Worm (Caenorhabditis elegans): ENCODE data around the gene nhr-22.

Gene nhr-22

DNA sequence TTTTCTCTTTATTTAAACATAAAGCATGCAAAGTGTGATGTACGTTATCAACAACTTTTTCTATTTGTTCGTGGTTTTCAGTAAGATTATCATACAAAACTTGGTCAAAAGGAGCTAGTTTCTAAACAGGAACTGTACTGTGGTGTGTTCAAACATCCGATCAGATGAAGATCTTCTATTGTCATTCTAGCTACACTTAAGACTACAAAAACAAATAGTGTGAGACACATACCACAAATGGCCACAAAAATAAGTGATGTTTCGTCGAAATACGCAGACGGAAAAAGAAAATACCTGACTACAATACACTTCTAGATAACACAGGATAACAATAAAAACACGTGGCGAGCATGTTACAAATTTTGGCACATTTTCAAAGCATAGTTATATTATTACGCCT, 936 bp downstream of the nhr-22 start (continued):
- no peak for TF ChIP-seq tag-97 (GFP tag; IDR thresholded peaks at IDR 0.05)
- TF ChIP-seq nhr-48 (tag; optimal IDR thresholded peaks at IDR 0.05), result no peak
- no peak for TF ChIP-seq gei-8 (GFP tag; optimal IDR thresholded peaks at IDR 0.05)
- TF ChIP-seq hlh-11 (tag; optimal IDR thresholded peaks at IDR 0.05), result peak; percentile 49
- TF ChIP-seq mdl-1 (tag; optimal IDR thresholded peaks at IDR 0.05), result peak in 1 of 2 experiments; percentile 25
- TF ChIP-seq hlh-30 (tag; optimal IDR thresholded peaks at IDR 0.05; ENCODE audit: insufficient read depth), result peak; percentile 24
- no peak for TF ChIP-seq ces-1 (GFP tag; optimal IDR thresholded peaks at IDR 0.05)
- TF ChIP-seq nhr-28 (tag; optimal IDR thresholded peaks at IDR 0.05), result peak; percentile 100
- TF ChIP-seq saeg-2 (GFP tag; IDR thresholded peaks at IDR 0.05), result no peak
- no peak for TF ChIP-seq nhr-41 (GFP tag; IDR thresholded peaks at IDR 0.05)

DNA sequence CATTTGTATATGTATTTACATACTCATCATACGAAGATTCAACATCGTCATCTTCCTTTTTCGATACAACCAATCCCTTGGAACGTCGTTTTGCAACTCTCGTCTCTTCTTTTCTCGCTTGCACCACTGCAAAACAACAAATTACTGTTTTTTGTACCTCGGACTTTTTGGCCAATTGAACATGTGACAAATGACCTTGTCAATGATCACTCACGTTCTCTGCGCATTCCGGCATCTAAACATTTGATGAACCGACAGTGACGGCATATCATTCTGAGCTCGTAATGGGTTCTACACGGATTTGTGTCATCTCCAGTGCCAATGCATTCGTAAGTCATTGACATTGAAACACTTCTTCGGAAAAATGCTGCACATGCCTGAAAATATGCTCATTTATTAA, 1.4 kb downstream of the nhr-22 start:
- TF ChIP-seq nhr-42 (GFP tag; IDR thresholded peaks at IDR 0.05), result no peak
- no peak for TF ChIP-seq Y75B8A.6 (GFP tag; IDR thresholded peaks at IDR 0.05)
- no peak for TF ChIP-seq unc-130 (GFP tag; optimal IDR thresholded peaks at IDR 0.05)
- TF ChIP-seq mdl-1 (tag; optimal IDR thresholded peaks at IDR 0.05), result peak in 1 of 2 experiments; percentile 10
- TF ChIP-seq sdz-12 (GFP tag; optimal IDR thresholded peaks at IDR 0.05), result no peak
- no peak for TF ChIP-seq zag-1 (tag; optimal IDR thresholded peaks at IDR 0.05)
- no peak for TF ChIP-seq zfp-2 (tag; optimal IDR thresholded peaks at IDR 0.05)
- no peak for TF ChIP-seq zip-2 (tag; optimal IDR thresholded peaks at IDR 0.05)
- TF ChIP-seq daf-19 (GFP tag; conservative IDR thresholded peaks at IDR 0.05), result no peak
- peak in 1 of 2 experiments; percentile 99 for TF ChIP-seq unc-62 (GFP tag; optimal IDR thresholded peaks at IDR 0.05 in 1 of 2)
- no peak for TF ChIP-seq unc-62 (tag; optimal IDR thresholded peaks at IDR 0.05)
- 0 out of 2 replicates have a peak, but pooled peaks have one; percentile 54 for TF ChIP-seq zfp-3 (GFP tag; conservative IDR thresholded peaks at IDR 0.05)
- no peak for TF ChIP-seq F26F4.8 (GFP tag; conservative IDR thresholded peaks at IDR 0.05)
- TF ChIP-seq ctbp-1 (GFP tag; IDR thresholded peaks at IDR 0.05), result no peak
- TF ChIP-seq hlh-30 (tag; optimal IDR thresholded peaks at IDR 0.05; ENCODE audit: insufficient read depth), result peak; percentile 57
- TF ChIP-seq nhr-10 (tag; optimal IDR thresholded peaks at IDR 0.05), result no peak
- no peak for TF ChIP-seq F10B5.3 (tag; optimal IDR thresholded peaks at IDR 0.05)
- TF ChIP-seq ztf-7 (tag; optimal IDR thresholded peaks at IDR 0.05), result no peak
- TF ChIP-seq nhr-25 (tag; optimal IDR thresholded peaks at IDR 0.05; ENCODE audit: borderline replicate concordance, insufficient read depth), result peak; percentile 41
- no peak for TF ChIP-seq Y105C5A.15 (GFP tag; IDR thresholded peaks at IDR 0.05)
- TF ChIP-seq zip-11 (GFP tag; IDR thresholded peaks at IDR 0.05), result no peak
- no peak for TF ChIP-seq nhr-76 (tag; optimal IDR thresholded peaks at IDR 0.05)
- no peak for TF ChIP-seq ceh-20 (GFP tag; IDR thresholded peaks at IDR 0.05)
- no peak for TF ChIP-seq nhr-11 (tag; optimal IDR thresholded peaks at IDR 0.05)
- no peak for TF ChIP-seq dmd-8 (GFP tag; IDR thresholded peaks at IDR 0.05)
- no peak for TF ChIP-seq T26A8.4 (GFP tag; IDR thresholded peaks at IDR 0.05)
- TF ChIP-seq mdt-29 (GFP tag; IDR thresholded peaks at IDR 0.05), result no peak
- no peak for TF ChIP-seq spr-3 (GFP tag; optimal IDR thresholded peaks at IDR 0.05)
- TF ChIP-seq mxl-3 (GFP tag; optimal IDR thresholded peaks at IDR 0.05), result no peak
- TF ChIP-seq nhr-28 (tag; optimal IDR thresholded peaks at IDR 0.05), result peak; percentile 39
- TF ChIP-seq spr-1 (tag; optimal IDR thresholded peaks at IDR 0.05), result no peak
- no peak for TF ChIP-seq ztf-11 (tag; optimal IDR thresholded peaks at IDR 0.05)
- no peak for TF ChIP-seq egl-43 (GFP tag; IDR thresholded peaks at IDR 0.05)

DNA sequence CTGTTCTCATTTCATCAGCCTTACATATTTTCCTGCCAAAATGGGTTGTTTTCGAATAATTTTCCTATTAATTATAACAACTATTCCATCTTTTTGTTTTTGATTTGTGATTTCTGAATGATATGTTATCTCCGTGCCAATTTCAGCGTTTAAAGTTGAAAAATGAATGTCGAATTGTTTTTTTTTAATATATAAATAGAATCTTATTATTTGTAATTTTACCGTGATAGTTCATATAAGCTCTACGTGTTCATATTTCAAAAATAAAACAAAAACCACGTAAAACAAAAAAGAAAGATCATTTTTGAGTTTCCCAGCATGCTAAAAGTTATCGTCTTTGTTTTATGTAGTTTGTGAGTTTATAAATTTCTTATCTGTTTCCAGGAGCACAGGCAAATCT, 5.9 kb downstream of the nhr-22 start, which contains the start of gene K06A1.2:
K06A1.2 (plus strand) TSS at position 301 of the 400 bp plus-strand sequence.
- TF ChIP-seq lin-29 (GFP tag; IDR thresholded peaks at IDR 0.05), result no peak
- no peak for TF ChIP-seq ceh-32 (tag; optimal IDR thresholded peaks at IDR 0.05; ENCODE audit: poor library complexity)
- no peak for TF ChIP-seq zfp-2 (tag; optimal IDR thresholded peaks at IDR 0.05)
- TF ChIP-seq daf-16 (GFP tag; optimal IDR thresholded peaks at IDR 0.05), result no peak
- TF ChIP-seq daf-16 (tag; optimal IDR thresholded peaks at IDR 0.05), result no peak
- no peak for TF ChIP-seq zip-2 (tag; optimal IDR thresholded peaks at IDR 0.05)
- TF ChIP-seq hmg-1.1 (GFP tag; IDR thresholded peaks at IDR 0.05), result no peak
- TF ChIP-seq lsy-2 (tag; optimal IDR thresholded peaks at IDR 0.05), result no peak
- no peak for TF ChIP-seq skn-1 (tag; optimal IDR thresholded peaks at IDR 0.05)
- TF ChIP-seq dmd-9 (GFP tag; IDR thresholded peaks at IDR 0.05), result no peak
- TF ChIP-seq nhr-41 (GFP tag; IDR thresholded peaks at IDR 0.05), result no peak
- no peak for TF ChIP-seq lin-13 (GFP tag; optimal IDR thresholded peaks at IDR 0.05)
- no peak for TF ChIP-seq ceh-82 (tag; optimal IDR thresholded peaks at IDR 0.05)
- no peak for TF ChIP-seq ctbp-1 (GFP tag; IDR thresholded peaks at IDR 0.05)
- TF ChIP-seq nhr-6 (tag; optimal IDR thresholded peaks at IDR 0.05), result no peak
- TF ChIP-seq egl-27 (tag; optimal IDR thresholded peaks at IDR 0.05), result no peak
- no peak for TF ChIP-seq nhr-42 (GFP tag; IDR thresholded peaks at IDR 0.05)

All from whole organism, L4 larva.